Fruit fly (Drosophila melanogaster) whole organism, prepupa: Measurements from ENCODE around the gene Pcif1.
A peak's percentile ranks its signal among the peaks of the same experiment; 100 is the strongest.

ENCODE experiments used
- CG10669 ChIP-seq: fragments of 200-800 bp; sonication (Bioruptor generic); optimal IDR thresholded peaks from 3 replicates; lab custom pipeline; 2018; ENCODE audit warnings: missing biosample characterization, mild to moderate bottlenecking, missing genetic modification characterization, moderate library complexity
- CG11294 ChIP-seq: fragments of 200-800 bp; sonication (Bioruptor generic); IDR thresholded peaks from 2 replicates; pipeline ENCODE4 v1.3.6; 2022; ENCODE audit warnings: missing biosample characterization, missing genetic modification characterization
- CG11762 ChIP-seq: fragments of 200-800 bp; sonication (Bioruptor generic); optimal IDR thresholded peaks from 3 replicates; lab custom pipeline; 2016; ENCODE audit warnings: missing biosample characterization, missing genetic modification characterization; ENCODE audit not compliant: insufficient read depth
- CG11902 ChIP-seq: fragments of 200-800 bp; sonication (Bioruptor generic); optimal IDR thresholded peaks from 3 replicates; lab custom pipeline; 2016; ENCODE audit warnings: missing biosample characterization, missing genetic modification characterization
- CG16779 ChIP-seq: fragments of 200-800 bp; sonication (Bioruptor generic); optimal IDR thresholded peaks from 3 replicates; lab custom pipeline; 2017; ENCODE audit warnings: missing biosample characterization, mild to moderate bottlenecking, missing genetic modification characterization
- CG3032 ChIP-seq: fragments of 200-800 bp; optimal IDR thresholded peaks from 2 replicates; lab custom pipeline; 2019; ENCODE audit warnings: missing biosample characterization, mild to moderate bottlenecking, missing genetic modification characterization, moderate library complexity
- CG31627 ChIP-seq: fragments of 200-800 bp; sonication (Bioruptor generic); optimal IDR thresholded peaks from 3 replicates; lab custom pipeline; 2016; ENCODE audit warnings: missing biosample characterization, missing genetic modification characterization
- CG32006 ChIP-seq: fragments of 200-800 bp; sonication (Bioruptor generic); optimal IDR thresholded peaks from 3 replicates; lab custom pipeline; 2017; ENCODE audit warnings: missing biosample characterization, mild to moderate bottlenecking, missing genetic modification characterization
- CG34406 ChIP-seq: fragments of 200-800 bp; sonication (Bioruptor generic); optimal IDR thresholded peaks from 3 replicates; lab custom pipeline; 2016; ENCODE audit warnings: missing biosample characterization, missing genetic modification characterization
- CG4318 ChIP-seq: fragments of 200-800 bp; sonication (Bioruptor generic); optimal IDR thresholded peaks from 3 replicates; lab custom pipeline; 2017; ENCODE audit warnings: missing biosample characterization, mild to moderate bottlenecking, missing genetic modification characterization
- CG6163 ChIP-seq: fragments of 200-800 bp; sonication (Bioruptor generic); IDR thresholded peaks from 3 replicates; pipeline ENCODE4 v1.3.6; 2022; ENCODE audit warnings: missing biosample characterization, missing genetic modification characterization
- CG6276 ChIP-seq: fragments of 200-800 bp; sonication (Bioruptor generic); optimal IDR thresholded peaks from 2 replicates; lab custom pipeline; 2017; ENCODE audit warnings: missing biosample characterization, mild to moderate bottlenecking, missing genetic modification characterization
- CG6808 ChIP-seq: fragments of 200-800 bp; sonication (Bioruptor generic); optimal IDR thresholded peaks from 3 replicates; lab custom pipeline; 2017; ENCODE audit warnings: missing biosample characterization, missing genetic modification characterization, mild to moderate bottlenecking, moderate library complexity, missing genetic modification reagents
- CG6854 ChIP-seq: fragments of 200-800 bp; sonication (Bioruptor generic); optimal IDR thresholded peaks from 2 replicates; lab custom pipeline; 2017; ENCODE audit warnings: missing biosample characterization, mild to moderate bottlenecking, missing genetic modification characterization
- CG7368 ChIP-seq: fragments of 200-800 bp; sonication (Bioruptor generic); optimal IDR thresholded peaks from 3 replicates; lab custom pipeline; 2016; ENCODE audit warnings: missing biosample characterization, missing genetic modification characterization
- CG8319 ChIP-seq: fragments of 200-800 bp; sonication (Bioruptor generic); optimal IDR thresholded peaks from 3 replicates; lab custom pipeline; 2016; ENCODE audit warnings: missing biosample characterization, missing genetic modification characterization
- CG8632 ChIP-seq: fragments of 200-800 bp; sonication (Bioruptor generic); optimal IDR thresholded peaks from 3 replicates; lab custom pipeline; 2016; ENCODE audit warnings: missing biosample characterization, missing genetic modification characterization
- CG9139 ChIP-seq: fragments of 200-800 bp; sonication (Bioruptor generic); optimal IDR thresholded peaks from 3 replicates; lab custom pipeline; 2017; ENCODE audit warnings: missing biosample characterization, mild to moderate bottlenecking, missing genetic modification characterization
- Eip78C ChIP-seq: fragments of 200-800 bp; sonication (Bioruptor generic); peaks from one replicate; lab custom pipeline; 2016; ENCODE audit warnings: missing biosample characterization, missing genetic modification characterization
- Eip93F ChIP-seq: fragments of 200-800 bp; sonication (Bioruptor generic); optimal IDR thresholded peaks from 2 replicates; lab custom pipeline; 2016; ENCODE audit warnings: missing biosample characterization, mild to moderate bottlenecking, missing genetic modification characterization
- Ets21C ChIP-seq: fragments of 200-800 bp; sonication (Bioruptor generic); optimal IDR thresholded peaks from 3 replicates; lab custom pipeline; 2016; ENCODE audit warnings: missing biosample characterization, missing genetic modification characterization
- Hr4 ChIP-seq: fragments of 200-800 bp; sonication (Bioruptor generic); optimal IDR thresholded peaks from 3 replicates; lab custom pipeline; 2016; ENCODE audit warnings: missing biosample characterization, missing genetic modification characterization
- Smox ChIP-seq: fragments of 200-800 bp; sonication (Bioruptor generic); optimal IDR thresholded peaks from 3 replicates; lab custom pipeline; 2016; ENCODE audit warnings: missing biosample characterization, missing genetic modification characterization
- Sox15 ChIP-seq: fragments of 200-800 bp; sonication (Bioruptor generic); optimal IDR thresholded peaks from 3 replicates; lab custom pipeline; 2016; ENCODE audit warnings: missing biosample characterization, missing genetic modification characterization
- achi ChIP-seq: fragments of 200-800 bp; sonication (Bioruptor generic); optimal IDR thresholded peaks from 3 replicates; lab custom pipeline; 2016; ENCODE audit warnings: missing biosample characterization, missing genetic modification characterization
- cyc ChIP-seq: fragments of 200-800 bp; sonication (Bioruptor generic); optimal IDR thresholded peaks from 3 replicates; lab custom pipeline; 2016; ENCODE audit warnings: missing biosample characterization, missing genetic modification characterization
- eg ChIP-seq: fragments of 200-800 bp; sonication (Bioruptor generic); IDR thresholded peaks from 3 replicates; pipeline ENCODE4 v1.3.6; 2022; ENCODE audit warnings: missing biosample characterization, missing genetic modification characterization
- fd59A ChIP-seq: fragments of 200-800 bp; sonication (Bioruptor generic); optimal IDR thresholded peaks from 2 replicates; lab custom pipeline; 2017; ENCODE audit warnings: missing biosample characterization, mild to moderate bottlenecking, missing genetic modification characterization, missing genetic modification reagents
- net ChIP-seq: fragments of 200-800 bp; sonication (Bioruptor generic); optimal IDR thresholded peaks from 3 replicates; lab custom pipeline; 2016; ENCODE audit warnings: missing biosample characterization, missing genetic modification characterization
- pdm3 ChIP-seq: fragments of 200-800 bp; sonication (Bioruptor generic); optimal IDR thresholded peaks from 3 replicates; lab custom pipeline; 2016; ENCODE audit warnings: missing biosample characterization, missing genetic modification characterization
- salr ChIP-seq, 2 experiments: fragments of 200-800 bp; sonication (Bioruptor generic); optimal IDR thresholded peaks; 3 replicates each; lab custom pipeline; 2016 to 2018; ENCODE audit warnings: missing biosample characterization in 2 of 2, missing genetic modification characterization in 2 of 2, mild to moderate bottlenecking in 1 of 2
- ss ChIP-seq, 2 experiments: fragments of 200-800 bp; sonication (Bioruptor generic); optimal IDR thresholded peaks; 2 replicates in 1 of 2; 3 replicates in 1 of 2; lab custom pipeline; 2017 to 2018; ENCODE audit warnings: mild to moderate bottlenecking in 2 of 2, missing biosample characterization in 2 of 2, missing genetic modification characterization in 2 of 2, moderate library complexity in 1 of 2
- svp ChIP-seq: fragments of 200-800 bp; sonication (Bioruptor generic); peaks from one replicate; lab custom pipeline; 2016; ENCODE audit warnings: missing biosample characterization, missing genetic modification characterization
- topi ChIP-seq: fragments of 200-800 bp; sonication (Bioruptor generic); optimal IDR thresholded peaks from 3 replicates; lab custom pipeline; 2016; ENCODE audit warnings: missing biosample characterization, missing genetic modification characterization
- vri ChIP-seq: fragments of 200-800 bp; sonication (Bioruptor generic); optimal IDR thresholded peaks from 3 replicates; lab custom pipeline; 2016; ENCODE audit warnings: missing biosample characterization, mild to moderate bottlenecking, missing genetic modification characterization

Pcif1 gene

DNA sequence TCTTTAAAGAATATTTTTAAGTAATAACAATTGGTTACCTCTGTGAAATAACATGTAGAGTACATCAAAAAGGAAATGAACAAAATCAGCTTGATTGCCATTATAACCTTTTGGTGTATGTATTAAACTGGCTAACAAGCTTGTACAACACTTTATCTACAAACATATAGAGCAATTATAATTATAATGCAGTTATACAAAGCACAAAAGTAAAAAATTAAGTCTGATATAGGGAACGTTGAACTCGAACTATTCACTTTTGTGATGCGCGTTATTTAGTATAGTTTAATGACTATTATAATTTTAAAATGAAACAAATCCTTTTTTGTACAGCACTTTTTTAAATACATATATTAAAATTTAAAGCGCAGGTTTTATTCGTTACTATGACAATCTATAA, 30.4 kb downstream of the Pcif1 start, which contains the start of gene CG33912:
Gene CG33912, minus strand, starts transcription at position 101 of the 400 bp plus-strand sequence.
- TF ChIP-seq CG8319 (GFP tag; lab: Kevin White, UChicago) (no peak), CG16779 (tag; lab: Kevin White, UChicago) (no peak), CG34406 (GFP tag; lab: Kevin White, UChicago) (no peak), CG4318 (GFP tag; lab: Kevin White, UChicago) (no peak), vri (no peak), pdm3 (GFP tag; lab: Kevin White, UChicago) (no peak), Sox15 (GFP tag; lab: Kevin White, UChicago) (no peak), CG31627 (no peak), CG11294 (GFP tag; lab: Robert Waterston, UW) (no peak), CG10669 (no peak), Eip93F (GFP tag; lab: Kevin White, UChicago) (no peak), CG6276 (GFP tag; lab: Kevin White, UChicago) (no peak), Ets21C (GFP tag; lab: Kevin White, UChicago) (no peak), CG32006 (GFP tag; lab: Kevin White, UChicago) (no peak), CG7368 (GFP tag; lab: Kevin White, UChicago) (no peak), CG11762 (GFP tag; lab: Kevin White, UChicago) (no peak), CG6854 (GFP tag; lab: Kevin White, UChicago) (no peak), topi (GFP tag; lab: Kevin White, UChicago) (no peak), net (GFP tag; lab: Kevin White, UChicago) (no peak), CG6163 (GFP tag; lab: Robert Waterston, UW) (no peak)

DNA sequence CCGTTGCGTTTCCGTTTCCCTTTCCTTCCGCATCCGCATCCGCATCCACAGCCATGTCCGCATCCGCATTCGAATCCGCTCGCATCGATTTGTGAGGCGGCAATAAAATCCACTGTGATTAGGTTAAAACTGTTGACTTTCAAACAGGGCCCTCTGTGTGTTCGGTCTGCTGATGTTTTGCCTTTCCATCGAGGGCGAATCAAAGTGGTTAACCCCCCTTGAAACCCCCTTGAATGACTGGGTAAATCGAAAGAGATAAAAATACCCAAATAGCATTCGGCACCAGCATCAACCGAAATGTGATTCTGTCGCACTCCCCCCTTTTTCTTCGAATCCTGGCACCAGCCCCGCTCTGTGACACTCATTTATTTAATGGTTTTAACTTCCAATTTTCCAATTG, 33.0 kb downstream of the Pcif1 start:
- no peak for TF ChIP-seq achi
- no peak for TF ChIP-seq Hr4
- TF ChIP-seq, all 60 proteins: peak for 0

DNA sequence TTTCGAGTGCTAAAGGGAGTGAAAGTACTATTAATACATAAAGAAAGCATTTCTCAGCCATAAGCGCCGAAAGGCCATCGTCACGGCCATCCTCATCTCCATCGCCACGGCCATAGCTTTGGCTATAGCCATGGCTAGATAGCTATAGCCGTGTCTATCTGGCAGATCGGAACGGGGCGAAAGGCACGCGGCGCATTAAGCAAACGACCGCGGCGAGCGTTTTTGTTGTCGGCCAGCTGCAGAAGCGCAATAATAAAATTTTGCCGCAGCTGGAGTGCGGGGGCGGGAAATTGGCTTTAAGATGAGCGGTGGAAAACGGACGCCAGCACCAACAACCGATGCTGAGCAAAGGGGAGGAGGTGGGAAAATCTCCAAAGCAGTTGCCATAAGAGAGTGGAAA, 35.6 kb downstream of the Pcif1 start:
- TF ChIP-seq CG9139 (GFP tag; lab: Kevin White, UChicago) (no peak), CG8632 (GFP tag; lab: Kevin White, UChicago) (no peak), Hr4 (no peak), ss (GFP tag; optimal IDR thresholded peaks at IDR 0.05; lab: Kevin White, UChicago) (no peak), fd59A (GFP tag; lab: Kevin White, UChicago) (no peak), salr (GFP tag; optimal IDR thresholded peaks at IDR 0.05; lab: Kevin White, UChicago) (no peak), CG34406 (GFP tag; lab: Kevin White, UChicago) (no peak), Smox (GFP tag; lab: Kevin White, UChicago) (no peak), CG11902 (GFP tag; lab: Kevin White, UChicago) (no peak), CG4318 (GFP tag; lab: Kevin White, UChicago) (no peak), CG6854 (GFP tag; lab: Kevin White, UChicago) (no peak), svp (GFP tag; lab: Kevin White, UChicago) (no peak), cyc (no peak), vri (no peak), Eip78C (GFP tag; lab: Kevin White, UChicago) (no peak), eg (GFP tag; lab: Robert Waterston, UW) (no peak), net (GFP tag; lab: Kevin White, UChicago) (no peak), Sox15 (GFP tag; lab: Kevin White, UChicago) (no peak), CG3032 (tag; lab: Kevin White, UChicago) (no peak)

DNA sequence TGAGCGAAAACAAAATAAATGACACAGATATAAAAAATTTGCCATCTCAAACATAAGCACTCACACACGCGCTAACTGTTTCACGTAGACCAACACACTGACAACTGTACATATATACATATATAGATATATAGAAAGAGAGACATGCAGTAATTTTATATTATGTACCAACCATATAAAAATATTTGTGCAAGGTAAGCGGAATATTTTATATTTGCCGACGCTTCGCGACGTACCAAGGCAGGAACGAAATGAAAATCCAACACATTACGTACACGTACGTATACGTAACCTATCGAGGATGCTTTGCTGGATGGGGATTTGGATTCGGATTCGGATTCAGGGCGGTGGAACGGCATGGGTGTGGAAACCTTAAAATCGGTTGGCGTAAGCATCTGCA, 37.4 kb downstream of the Pcif1 start:
- TF ChIP-seq CG6808 (no peak), Eip78C (GFP tag; lab: Kevin White, UChicago) (peak; percentile 58)
